Worm (Caenorhabditis elegans): ENCODE measurements around the gene sssh-1.

The sssh-1 gene

ce11 chrX:14842846-14843369 is 32.9 kb upstream of the sssh-1 start:
- TF ChIP-seq bed-3 (GFP tag; optimal IDR thresholded peaks at IDR 0.05) (no peak), ztf-11 (tag; optimal IDR thresholded peaks at IDR 0.05) (no peak), mls-2 (tag; optimal IDR thresholded peaks at IDR 0.05) (no peak), blmp-1 (tag; optimal IDR thresholded peaks at IDR 0.05) (no peak), elt-1 (tag; optimal IDR thresholded peaks at IDR 0.05; ENCODE audit: borderline replicate concordance, insufficient read depth) (no peak), mep-1 (tag; optimal IDR thresholded peaks at IDR 0.05) (no peak), nhr-237 (tag; optimal IDR thresholded peaks at IDR 0.05) (no peak), unc-120 (tag; optimal IDR thresholded peaks at IDR 0.05; ENCODE audit: poor library complexity, severe bottlenecking) (no peak), sptf-1 (tag; optimal IDR thresholded peaks at IDR 0.05) (no peak), nhr-12 (tag; optimal IDR thresholded peaks at IDR 0.05) (no peak), unc-39 (tag; optimal IDR thresholded peaks at IDR 0.05) (no peak), cnd-1 (tag; optimal IDR thresholded peaks at IDR 0.05) (no peak), unc-62 (GFP tag; optimal IDR thresholded peaks at IDR 0.05) (no peak), nhr-28 (tag; optimal IDR thresholded peaks at IDR 0.05) (no peak), ceh-39 (tag; optimal IDR thresholded peaks at IDR 0.05) (no peak)

- TF ChIP-seq unc-120 (tag; optimal IDR thresholded peaks at IDR 0.05; ENCODE audit: poor library complexity, severe bottlenecking) (no peak), sptf-1 (tag; optimal IDR thresholded peaks at IDR 0.05) (no peak), pha-4 (tag; optimal IDR thresholded peaks at IDR 0.05) (no peak), elt-3 (tag; optimal IDR thresholded peaks at IDR 0.05) (no peak), bed-3 (GFP tag; optimal IDR thresholded peaks at IDR 0.05) (no peak), ceh-43 (GFP tag; optimal IDR thresholded peaks at IDR 0.05) (no peak), tbx-8 (GFP tag; optimal IDR thresholded peaks at IDR 0.05) (no peak), ztf-11 (tag; optimal IDR thresholded peaks at IDR 0.05) (no peak), ceh-39 (tag; optimal IDR thresholded peaks at IDR 0.05) (no peak), drap-1 (GFP tag; optimal IDR thresholded peaks at IDR 0.05) (no peak), ceh-83 (GFP tag; optimal IDR thresholded peaks at IDR 0.05) (no peak), cnd-1 (tag; optimal IDR thresholded peaks at IDR 0.05) (no peak), nhr-76 (tag; optimal IDR thresholded peaks at IDR 0.05) (no peak), elt-1 (tag; optimal IDR thresholded peaks at IDR 0.05; ENCODE audit: borderline replicate concordance, insufficient read depth) (no peak), blmp-1 (tag; optimal IDR thresholded peaks at IDR 0.05) (no peak), lin-13 (tag; optimal IDR thresholded peaks at IDR 0.05) (no peak), ham-2 (GFP tag; optimal IDR thresholded peaks at IDR 0.05) (no peak), sem-2 (GFP tag; optimal IDR thresholded peaks at IDR 0.05) (no peak)
Observed at ce11 chrX:14844481-14844880, 31.3 kb upstream of the sssh-1 start.

ce11 chrX:14845637-14846036 is 30.1 kb upstream of the sssh-1 start, which contains the start of gene egrh-1:
Gene egrh-1, plus strand, starts transcription at chrX:14845937.
- TF ChIP-seq lin-32 (GFP tag; optimal IDR thresholded peaks at IDR 0.05) (no peak), nhr-76 (tag; optimal IDR thresholded peaks at IDR 0.05) (no peak), nhr-28 (tag; optimal IDR thresholded peaks at IDR 0.05) (no peak), pha-4 (tag; optimal IDR thresholded peaks at IDR 0.05) (no peak), sem-2 (GFP tag; optimal IDR thresholded peaks at IDR 0.05) (no peak), mls-2 (tag; optimal IDR thresholded peaks at IDR 0.05) (no peak)

ce11 chrX:14849054-14849453 is 26.7 kb upstream of the sssh-1 start, which contains the start of gene acd-3:
Gene acd-3, plus strand, starts transcription at chrX:14849275.
- TF ChIP-seq ces-1 (GFP tag; optimal IDR thresholded peaks at IDR 0.05), result no peak
- TF ChIP-seq ceh-39 (tag; optimal IDR thresholded peaks at IDR 0.05), result no peak
- TF ChIP-seq hlh-1 (tag; optimal IDR thresholded peaks at IDR 0.05), result no peak
- TF ChIP-seq lsy-2 (tag; optimal IDR thresholded peaks at IDR 0.05), result no peak
- TF ChIP-seq mep-1 (tag; optimal IDR thresholded peaks at IDR 0.05), result no peak

ce11 chrX:14851904-14852303 is 23.9 kb upstream of the sssh-1 start:
- no peak for TF ChIP-seq unc-62 (GFP tag; optimal IDR thresholded peaks at IDR 0.05)
- TF ChIP-seq drap-1 (GFP tag; optimal IDR thresholded peaks at IDR 0.05), result no peak
- no peak for TF ChIP-seq nhr-237 (tag; optimal IDR thresholded peaks at IDR 0.05)
- no peak for TF ChIP-seq snpc-4 (tag; optimal IDR thresholded peaks at IDR 0.05)
- TF ChIP-seq pha-4 (tag; optimal IDR thresholded peaks at IDR 0.05), result no peak
- TF ChIP-seq unc-120 (tag; optimal IDR thresholded peaks at IDR 0.05; ENCODE audit: poor library complexity, severe bottlenecking), result no peak
- TF ChIP-seq hlh-1 (tag; optimal IDR thresholded peaks at IDR 0.05), result no peak
- no peak for TF ChIP-seq nhr-28 (tag; optimal IDR thresholded peaks at IDR 0.05)
- TF ChIP-seq ces-1 (GFP tag; optimal IDR thresholded peaks at IDR 0.05), result no peak
- TF ChIP-seq mls-2 (tag; optimal IDR thresholded peaks at IDR 0.05), result no peak
- no peak for TF ChIP-seq M03D4.4 (tag; optimal IDR thresholded peaks at IDR 0.05)
- no peak for TF ChIP-seq elt-1 (tag; optimal IDR thresholded peaks at IDR 0.05; ENCODE audit: borderline replicate concordance, insufficient read depth)
- no peak for TF ChIP-seq cnd-1 (tag; optimal IDR thresholded peaks at IDR 0.05)
- TF ChIP-seq sem-2 (GFP tag; optimal IDR thresholded peaks at IDR 0.05), result no peak
- TF ChIP-seq nhr-2 (tag; optimal IDR thresholded peaks at IDR 0.05), result no peak
